Fruit fly (Drosophila melanogaster): Measurements from ENCODE around the gene CG15406.

CG15406 gene

dm6 chr2L:3302958-3303842 is 5.8 kb upstream of the CG15406 start, which contains the start of gene CG9663 (continued):
- TF ChIP-seq vri (GFP tag; optimal IDR thresholded peaks at IDR 0.05) (peak; percentile 76), CG6276 (GFP tag; optimal IDR thresholded peaks at IDR 0.05) (peak; percentile 76), spab (GFP tag; optimal IDR thresholded peaks at IDR 0.05) (peak; percentile 85), Ets21C (GFP tag; optimal IDR thresholded peaks at IDR 0.05) (peak; percentile 54), CG32006 (GFP tag; optimal IDR thresholded peaks at IDR 0.05) (peak; percentile 52), fd85E (GFP tag; optimal IDR thresholded peaks at IDR 0.05) (peak; percentile 29), CG10669 (GFP tag; optimal IDR thresholded peaks at IDR 0.05) (peak; percentile 72), Blimp-1 (GFP tag; optimal IDR thresholded peaks at IDR 0.05) (peak; percentile 33), Eip75B (GFP tag; optimal IDR thresholded peaks at IDR 0.05) (peak; percentile 73), OdsH (GFP tag; optimal IDR thresholded peaks at IDR 0.05) (peak; percentile 57), acj6 (GFP tag; optimal IDR thresholded peaks at IDR 0.05) (peak; percentile 49), pdm3 (GFP tag; optimal IDR thresholded peaks at IDR 0.05) (peak; percentile 68), dsx (GFP tag; optimal IDR thresholded peaks at IDR 0.05; ENCODE audit: poor library complexity, severe bottlenecking) (peak; percentile 71), Hr39 (GFP tag; optimal IDR thresholded peaks at IDR 0.05) (peak; percentile 59), CG6163 (GFP tag; IDR thresholded peaks at IDR 0.05) (peak; percentile 86), Sox15 (GFP tag; optimal IDR thresholded peaks at IDR 0.05) (peak; percentile 54), Sox14 (GFP tag; optimal IDR thresholded peaks at IDR 0.05) (peak; percentile 86), Eip93F (GFP tag; optimal IDR thresholded peaks at IDR 0.05) (peak; percentile 55), Hr4 (GFP tag; optimal IDR thresholded peaks at IDR 0.05) (peak; percentile 29), CG6854 (GFP tag; optimal IDR thresholded peaks at IDR 0.05) (peak; percentile 73), CG16779 (tag; optimal IDR thresholded peaks at IDR 0.05) (peak; percentile 54), net (GFP tag; optimal IDR thresholded peaks at IDR 0.05) (peak; percentile 83), CG3032 (tag; optimal IDR thresholded peaks at IDR 0.05) (peak; percentile 77), CG15336 (GFP tag; IDR thresholded peaks at IDR 0.05) (peak; percentile 70), CG1621 (tag; optimal IDR thresholded peaks at IDR 0.05) (peak; percentile 53)

- TF ChIP-seq spab (GFP tag; optimal IDR thresholded peaks at IDR 0.05) (no peak), Eip93F (GFP tag; optimal IDR thresholded peaks at IDR 0.05) (peak; percentile 1), CG8632 (GFP tag; optimal IDR thresholded peaks at IDR 0.05) (no peak), vri (GFP tag; optimal IDR thresholded peaks at IDR 0.05) (peak; percentile 53)
Measured at dm6 chr2L:3303893-3304292, 5.1 kb upstream of the CG15406 start, which contains the start of gene CG3277. Gene CG3277 (plus strand): TSS chr2L:3304100.

- no peak for TF ChIP-seq ss (GFP tag; optimal IDR thresholded peaks at IDR 0.05)
- no peak for TF ChIP-seq dac (GFP tag; optimal IDR thresholded peaks at IDR 0.05)
- TF ChIP-seq dsx (GFP tag; optimal IDR thresholded peaks at IDR 0.05; ENCODE audit: poor library complexity, severe bottlenecking), result no peak
- TF ChIP-seq svp (GFP tag), result peak; percentile 61
- TF ChIP-seq Lpt (GFP tag; optimal IDR thresholded peaks at IDR 0.05), result no peak
- TF ChIP-seq vri (GFP tag; optimal IDR thresholded peaks at IDR 0.05), result peak; percentile 24
- TF ChIP-seq CG16779 (tag; optimal IDR thresholded peaks at IDR 0.05), result no peak
Measured at dm6 chr2L:3304831-3305828, 3.9 kb upstream of the CG15406 start.

- TF ChIP-seq achi (GFP tag; optimal IDR thresholded peaks at IDR 0.05) (no peak), svp (GFP tag) (no peak), CG11294 (GFP tag; IDR thresholded peaks at IDR 0.05) (no peak), CG16779 (tag; optimal IDR thresholded peaks at IDR 0.05) (no peak), eg (GFP tag; IDR thresholded peaks at IDR 0.05) (no peak), vri (GFP tag; optimal IDR thresholded peaks at IDR 0.05) (peak; percentile 51)
Measured at dm6 chr2L:3307189-3307588, 1.8 kb upstream of the CG15406 start.

All from whole organism, prepupa.